Fruit fly (Drosophila melanogaster): ENCODE data around the gene CG8004.
A peak's percentile ranks its signal among the peaks of the same experiment; 100 is the strongest.

Gene CG8004

dm6 chr3L:19908201-19909127 is 19.8 kb downstream of the CG8004 start (continued):
- TF ChIP-seq sd (tag; optimal IDR thresholded peaks at IDR 0.05): peak; percentile 91
- no peak for TF ChIP-seq ro (GFP tag; IDR thresholded peaks at IDR 0.05)
- no peak for TF ChIP-seq toy (GFP tag; IDR thresholded peaks at IDR 0.05)
- peak; percentile 9 for TF ChIP-seq kni (GFP tag; optimal IDR thresholded peaks at IDR 0.05)
- no peak for TF ChIP-seq CG7963 (GFP tag; IDR thresholded peaks at IDR 0.05; ENCODE audit: partially characterized antibody)
- no peak for TF ChIP-seq CG6254 (GFP tag; optimal IDR thresholded peaks at IDR 0.05)
- TF ChIP-seq corto (GFP tag; optimal IDR thresholded peaks at IDR 0.05): no peak
- TF ChIP-seq Ets97D (GFP tag; optimal IDR thresholded peaks at IDR 0.05): no peak
- TF ChIP-seq sisA (GFP tag; IDR thresholded peaks at IDR 0.05): no peak
- peak in 1 of 2 experiments; percentile 95 for TF ChIP-seq Pdp1 (GFP tag; optimal IDR thresholded peaks at IDR 0.05)
- TF ChIP-seq CG3847 (GFP tag; IDR thresholded peaks at IDR 0.05): no peak
- TF ChIP-seq CG8290 (GFP tag; optimal IDR thresholded peaks at IDR 0.05): no peak
- peak in 1 of 2 experiments; percentile 4 for TF ChIP-seq CG8290 (tag; optimal IDR thresholded peaks at IDR 0.05)
- no peak for TF ChIP-seq CG18599 (GFP tag; optimal IDR thresholded peaks at IDR 0.05)
- TF ChIP-seq peb (GFP tag; IDR thresholded peaks at IDR 0.05): no peak
- no peak for TF ChIP-seq CG13424 (tag; optimal IDR thresholded peaks at IDR 0.05)
- TF ChIP-seq HLH3B (GFP tag; IDR thresholded peaks at IDR 0.05): no peak
- TF ChIP-seq knrl (GFP tag; IDR thresholded peaks at IDR 0.05; ENCODE audit: partially characterized antibody): no peak
- TF ChIP-seq CG11398 (GFP tag; optimal IDR thresholded peaks at IDR 0.05): no peak
- TF ChIP-seq pzg (GFP tag; optimal IDR thresholded peaks at IDR 0.05): no peak
- no peak for TF ChIP-seq hbn (GFP tag; IDR thresholded peaks at IDR 0.05; ENCODE audit: partially characterized antibody)
- no peak for TF ChIP-seq CG2120 (GFP tag; optimal IDR thresholded peaks at IDR 0.05)
- no peak for TF ChIP-seq CG6689 (GFP tag; IDR thresholded peaks at IDR 0.05)
- TF ChIP-seq chinmo (GFP tag; IDR thresholded peaks at IDR 0.05; ENCODE audit: partially characterized antibody): peak; percentile 71; the same call in 3 of the 4 replicates
- no peak for TF ChIP-seq Hr51 (GFP tag; optimal IDR thresholded peaks at IDR 0.05)
- peak; percentile 38; the same call in 1 of the 2 replicates for TF ChIP-seq chm (GFP tag; IDR thresholded peaks at IDR 0.05)
- no peak for TF ChIP-seq fru (optimal IDR thresholded peaks at IDR 0.05)
- no peak for TF ChIP-seq CkIIα-i1 (GFP tag; IDR thresholded peaks at IDR 0.05)
- TF ChIP-seq Dll (GFP tag; IDR thresholded peaks at IDR 0.05; ENCODE audit: partially characterized antibody): no peak
- TF ChIP-seq YL-1 (GFP tag; optimal IDR thresholded peaks at IDR 0.05): no peak
- TF ChIP-seq grn (GFP tag; optimal IDR thresholded peaks at IDR 0.05): no peak
- no peak for TF ChIP-seq sc (optimal IDR thresholded peaks at IDR 0.05)
- no peak for TF ChIP-seq sc (GFP tag; optimal IDR thresholded peaks at IDR 0.05)
- TF ChIP-seq slou (GFP tag; optimal IDR thresholded peaks at IDR 0.05): no peak
- TF ChIP-seq Bteb2 (GFP tag; optimal IDR thresholded peaks at IDR 0.05): no peak
- TF ChIP-seq Drgx (GFP tag; IDR thresholded peaks at IDR 0.05): no peak
- TF ChIP-seq abd-A (tag; optimal IDR thresholded peaks at IDR 0.05): peak; percentile 1
- TF ChIP-seq CG9932 (GFP tag; IDR thresholded peaks at IDR 0.05): no peak
- no peak for TF ChIP-seq Eip74EF (GFP tag; optimal IDR thresholded peaks at IDR 0.05)
- no peak for TF ChIP-seq dmrt11E (tag; optimal IDR thresholded peaks at IDR 0.05)
- TF ChIP-seq prd (optimal IDR thresholded peaks at IDR 0.05): no peak
- TF ChIP-seq prd (GFP tag; IDR thresholded peaks at IDR 0.05): no peak
- TF ChIP-seq Jarid2 (GFP tag; optimal IDR thresholded peaks at IDR 0.05): no peak
- TF ChIP-seq pan (optimal IDR thresholded peaks at IDR 0.05): no peak
- TF ChIP-seq pan (GFP tag; optimal IDR thresholded peaks at IDR 0.05 in 1 of 2, IDR thresholded peaks at IDR 0.05 in 1 of 2): no peak
- no peak for TF ChIP-seq Max (GFP tag; optimal IDR thresholded peaks at IDR 0.05)
- TF ChIP-seq CG32772 (GFP tag; IDR thresholded peaks at IDR 0.05): peak; percentile 45; the same call in 1 of the 2 replicates
- TF ChIP-seq CG34422 (GFP tag; IDR thresholded peaks at IDR 0.05): no peak; the same call in 2 of the 3 replicates
- TF ChIP-seq CG15073 (GFP tag; optimal IDR thresholded peaks at IDR 0.05): no peak
